Fruit fly (Drosophila melanogaster): ENCODE results near the gene CG6843.

- TF ChIP-seq Ets98B (GFP tag; IDR thresholded peaks at IDR 0.05) (no peak), rn (GFP tag; IDR thresholded peaks at IDR 0.05) (no peak), CG8159 (tag; optimal IDR thresholded peaks at IDR 0.05) (no peak), CG17806 (tag; optimal IDR thresholded peaks at IDR 0.05) (no peak), CG13204 (GFP tag; optimal IDR thresholded peaks at IDR 0.05) (no peak), D1 (tag; optimal IDR thresholded peaks at IDR 0.05) (no peak), CG32121 (GFP tag; IDR thresholded peaks at IDR 0.05) (no peak), CG15710 (tag; optimal IDR thresholded peaks at IDR 0.05) (no peak), Pif1A (GFP tag; optimal IDR thresholded peaks at IDR 0.05) (no peak), CG9948 (tag; optimal IDR thresholded peaks at IDR 0.05) (no peak), CG12605 (GFP tag; IDR thresholded peaks at IDR 0.05) (no peak), gl (tag; optimal IDR thresholded peaks at IDR 0.05) (no peak)
Observed at dm6 chr3L:18860467-18860866, 40.9 kb upstream of the CG6843 start.

Data from whole organism, pupa.